Fruit fly (Drosophila melanogaster) ovary, adult (tissue): ENCODE data around the gene CG10086.

Source experiments
- CG17801 ChIP-seq: fragments of 200-800 bp; optimal IDR thresholded peaks from 2 replicates; lab custom pipeline; 2019; ENCODE audit warnings: missing biosample characterization, mild to moderate bottlenecking, missing genetic modification characterization, moderate library complexity; ENCODE audit not compliant: partially characterized antibody

The CG10086 gene

DNA sequence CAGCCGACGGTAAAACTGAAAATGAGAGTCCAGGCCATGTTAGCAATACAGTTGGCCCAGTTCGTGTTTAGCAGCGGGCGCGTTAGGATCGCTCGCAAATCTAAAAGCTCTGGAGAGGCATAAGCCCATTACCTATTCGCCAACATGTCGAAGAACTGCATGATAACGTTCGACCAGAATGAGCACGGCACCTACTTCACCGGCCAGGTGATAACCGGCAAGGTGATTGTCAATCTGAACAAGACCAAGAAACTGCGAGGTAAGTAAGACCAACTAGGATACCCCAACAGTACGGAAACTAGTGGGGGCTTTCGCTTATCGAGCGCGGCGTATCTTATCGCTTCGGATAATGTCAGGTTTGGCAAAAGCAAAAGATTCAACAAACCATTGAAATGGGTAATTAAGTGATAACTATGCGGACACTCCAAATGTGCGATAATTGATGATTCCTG is at the start of gene CG10086:
CG10086 (plus strand) TSS at position 51 of the 452 bp plus-strand sequence.
- TF ChIP-seq CG17801 (GFP tag; lab: Kevin White, UChicago), result no peak

DNA sequence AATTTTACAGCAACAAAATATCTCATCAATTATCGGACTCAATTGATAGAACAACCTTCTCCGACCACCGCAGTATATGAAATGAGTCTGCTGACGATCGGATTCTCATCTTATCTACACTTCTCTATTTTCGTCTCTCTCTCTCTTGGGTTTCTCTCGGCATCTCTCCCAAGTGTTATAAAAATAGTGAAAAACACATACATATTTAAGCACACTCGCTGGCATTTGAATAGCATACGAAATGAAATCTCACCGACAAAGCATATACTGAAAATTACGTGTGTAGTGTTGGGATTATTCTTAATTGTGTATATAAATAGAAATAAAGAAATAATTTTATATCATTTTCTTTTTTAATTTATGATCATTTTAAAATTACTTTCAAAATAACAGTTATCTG is 40.4 kb upstream of the CG10086 start, which contains the start of gene pyd3:
pyd3 (minus strand) TSS at position 87 of the 400 bp plus-strand sequence.
- no peak for TF ChIP-seq CG17801 (GFP tag; lab: Kevin White, UChicago)

DNA sequence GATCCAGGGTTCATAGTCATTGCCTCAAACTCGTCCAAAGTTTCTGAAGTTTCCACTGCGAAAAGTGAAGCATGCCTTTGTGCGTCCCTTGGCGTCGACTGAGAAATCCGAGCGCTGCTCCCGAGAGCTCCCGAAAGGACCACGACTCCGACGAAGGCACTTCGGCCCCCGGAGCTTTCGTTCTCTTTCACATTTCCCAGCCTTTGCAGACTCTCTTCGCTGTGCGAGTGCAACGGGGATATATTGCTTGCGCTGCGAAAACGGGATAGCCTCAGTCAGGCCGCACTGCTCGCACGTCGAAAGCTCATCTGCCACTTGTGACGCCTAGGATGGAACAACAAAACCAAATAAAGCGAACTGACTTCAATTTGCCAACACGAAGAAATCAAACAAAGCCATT is 36.9 kb upstream of the CG10086 start:
- no peak for TF ChIP-seq CG17801 (GFP tag; lab: Kevin White, UChicago)

DNA sequence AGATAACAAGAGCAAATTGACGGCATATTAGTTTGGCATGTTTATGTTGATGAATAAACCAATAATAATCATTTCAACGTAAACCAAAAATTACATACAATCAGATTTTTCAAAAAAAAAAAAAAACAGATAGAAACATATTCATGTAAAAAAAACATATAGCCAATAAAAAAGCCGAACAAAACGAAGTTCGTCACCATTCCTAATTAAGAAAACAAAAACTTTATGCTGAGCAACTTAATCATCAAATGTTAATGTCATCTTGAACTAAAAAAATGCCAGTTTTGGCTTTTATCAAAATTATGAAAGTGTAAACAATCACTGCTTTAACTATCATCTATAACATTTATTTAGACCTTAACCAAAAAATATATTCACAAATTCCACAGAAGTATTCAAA is 32.6 kb upstream of the CG10086 start, which contains the start of gene CG10919:
CG10919 (plus strand) TSS at position 301 of the 400 bp plus-strand sequence.
- TF ChIP-seq CG17801 (GFP tag; lab: Kevin White, UChicago), result no peak

DNA sequence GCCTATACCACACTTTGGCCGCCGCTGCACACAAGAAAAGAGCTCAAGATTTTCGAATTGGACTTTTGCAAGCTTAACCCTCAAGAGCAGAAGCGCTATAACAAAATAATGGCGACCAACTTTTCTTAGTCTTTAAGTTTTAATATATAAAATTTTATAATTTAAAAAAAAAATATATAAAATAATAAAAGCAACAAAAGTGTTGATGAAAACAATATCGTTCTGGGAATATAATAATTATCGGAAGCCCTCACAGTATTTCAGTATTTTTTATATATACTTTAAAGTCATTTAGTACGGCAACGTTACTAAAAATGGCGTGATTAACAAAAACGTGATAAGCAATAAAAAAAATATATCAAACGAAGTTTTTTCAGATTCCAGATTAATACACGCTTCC is 30.9 kb upstream of the CG10086 start, which contains the start of gene Sp7:
Sp7 (plus strand) TSS at position 301 of the 400 bp plus-strand sequence.
- TF ChIP-seq CG17801 (GFP tag; lab: Kevin White, UChicago), result no peak

DNA sequence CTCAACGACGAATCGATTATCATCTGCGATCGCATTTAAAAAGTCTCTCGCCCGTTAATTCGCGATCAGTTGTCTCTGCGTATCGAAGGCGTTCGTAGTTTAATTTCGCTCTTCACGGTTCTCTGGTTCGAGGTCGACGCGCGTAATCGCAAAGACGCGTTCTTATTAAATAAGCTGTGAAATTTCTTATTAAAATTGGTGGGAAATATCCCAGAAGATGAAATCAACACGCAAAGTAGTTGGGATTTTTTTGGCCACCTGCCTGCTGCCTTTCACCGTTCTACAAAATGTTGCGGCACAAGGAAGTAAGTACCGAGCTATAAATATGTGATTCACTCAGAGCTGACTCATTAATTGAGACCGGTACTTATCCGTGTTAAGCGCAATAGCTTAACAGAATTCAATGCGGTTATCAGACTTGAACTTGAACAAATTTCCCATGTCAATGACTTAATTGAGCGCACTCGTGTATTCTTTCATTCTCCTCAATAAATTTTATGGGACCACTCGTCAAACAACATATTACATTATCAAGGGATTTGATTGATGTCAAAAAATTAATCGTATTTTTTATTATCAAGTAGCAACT is 29.4 kb upstream of the CG10086 start:
- TF ChIP-seq CG17801 (GFP tag; lab: Kevin White, UChicago), result no peak

DNA sequence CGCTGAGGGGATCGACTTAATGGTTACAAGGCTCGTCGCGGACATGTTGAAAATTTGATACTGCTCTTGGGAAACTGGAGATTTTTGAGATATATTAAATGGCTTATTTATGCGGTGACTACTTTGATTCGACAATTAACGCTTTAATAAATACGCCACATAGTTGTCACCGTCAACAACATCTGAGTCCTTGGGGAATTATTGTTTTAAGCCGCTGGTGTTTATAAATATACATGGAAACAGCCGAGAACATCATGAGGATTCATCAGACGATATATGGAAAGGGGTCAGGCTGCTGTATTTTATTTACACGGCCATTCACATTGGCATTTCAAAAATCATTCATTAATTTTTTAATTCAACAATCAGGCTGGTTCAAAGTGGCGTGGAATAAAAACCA is 18.8 kb upstream of the CG10086 start, which contains the start of gene CG11286:
CG11286 (minus strand) TSS at position 101 of the 400 bp plus-strand sequence.
- no peak for TF ChIP-seq CG17801 (GFP tag; lab: Kevin White, UChicago)

DNA sequence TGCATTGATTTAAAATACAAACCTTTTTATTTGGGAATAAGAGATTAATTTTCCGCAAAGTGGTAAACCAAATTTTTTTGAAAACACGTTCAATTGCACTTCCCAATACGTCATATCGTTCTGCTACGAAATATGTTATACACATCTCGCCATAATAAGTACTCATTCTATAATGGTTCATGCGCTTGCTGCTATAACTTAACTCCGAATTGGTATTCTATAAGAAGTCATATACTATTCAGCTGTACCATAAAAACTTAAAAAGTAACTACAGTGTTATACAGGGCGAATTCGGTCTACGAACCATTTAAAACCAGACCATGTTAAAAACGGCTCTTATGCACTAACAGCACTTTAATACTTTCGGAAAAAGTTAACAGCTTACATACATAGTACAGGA is 10.8 kb upstream of the CG10086 start:
- TF ChIP-seq CG17801 (GFP tag; lab: Kevin White, UChicago), result no peak

DNA sequence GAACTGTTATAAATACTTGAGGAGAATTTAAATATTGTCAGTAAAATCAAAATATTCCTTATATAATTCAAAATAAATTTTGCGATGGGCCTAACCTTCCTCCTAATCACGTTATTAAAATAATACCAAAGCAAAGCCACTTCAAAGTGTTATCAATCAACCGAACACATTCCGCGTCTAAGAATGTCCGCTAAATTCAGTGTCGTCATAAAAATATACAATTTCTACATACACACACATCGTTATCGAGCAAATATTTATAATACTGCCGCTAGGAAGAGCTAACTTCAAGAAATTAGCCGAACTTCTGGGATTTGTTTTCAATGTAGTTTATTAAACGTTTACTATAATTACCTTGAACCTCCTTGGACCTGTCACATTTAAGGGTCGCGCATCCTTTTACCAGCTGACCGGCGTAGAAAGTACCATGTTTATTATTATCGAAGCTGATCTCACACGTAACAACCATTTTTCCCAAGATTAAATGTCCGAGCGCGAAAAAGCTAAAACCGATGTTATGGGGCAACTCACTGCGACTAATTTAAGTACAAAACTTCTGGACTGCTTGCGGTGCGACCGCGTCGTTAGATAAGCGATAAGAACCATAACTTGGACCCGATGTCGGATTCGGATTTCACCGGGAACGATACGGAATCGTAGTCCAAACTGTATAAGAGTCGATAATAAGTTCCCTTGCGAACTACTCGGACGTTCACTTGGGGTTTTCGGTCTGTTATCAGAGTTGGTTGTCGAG is 7.3 kb upstream of the CG10086 start, which contains the start of gene CG18747:
CG18747 (minus strand) TSS at position 514 of the 754 bp plus-strand sequence.
- no peak for TF ChIP-seq CG17801 (GFP tag; lab: Kevin White, UChicago)

DNA sequence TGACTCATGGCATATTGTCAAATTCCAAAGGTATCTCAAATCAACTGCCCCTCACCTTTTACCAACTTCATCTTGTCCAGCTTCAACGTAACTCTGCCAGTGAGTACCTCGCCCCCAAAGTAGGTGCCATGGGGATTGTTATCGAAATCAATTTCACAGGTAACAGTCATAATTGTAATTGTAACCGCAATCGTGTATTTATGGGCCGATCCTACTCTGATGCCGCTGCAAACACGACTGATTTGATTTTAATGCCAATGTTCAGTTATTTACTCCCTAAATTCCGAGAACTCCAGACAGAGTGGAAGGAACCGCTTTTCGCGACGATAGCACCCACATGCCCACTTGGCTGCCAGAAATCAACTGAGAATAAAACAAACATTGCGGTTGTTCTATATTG is 4.6 kb upstream of the CG10086 start, which contains the start of gene CG18745:
CG18745 (minus strand) TSS at position 336 of the 400 bp plus-strand sequence.
- TF ChIP-seq CG17801 (GFP tag; lab: Kevin White, UChicago), result no peak

DNA sequence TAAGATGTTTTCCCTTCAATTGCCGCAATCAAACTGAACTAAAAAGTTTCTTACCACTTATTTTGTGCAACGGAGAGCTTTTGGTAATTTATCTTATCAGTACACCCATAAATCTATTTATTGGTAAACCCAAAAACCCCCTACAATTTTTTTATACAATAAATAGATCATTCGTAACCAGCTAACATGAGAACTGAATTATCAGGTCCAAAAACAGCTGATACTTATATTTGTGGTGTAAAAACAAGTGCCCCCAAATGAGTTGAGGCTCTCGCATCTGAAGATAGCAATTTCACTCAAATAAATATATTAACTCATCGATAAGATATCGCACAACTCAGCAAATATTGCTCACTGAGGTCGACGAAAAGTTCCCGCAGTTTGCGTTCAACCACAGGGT is 2.5 kb upstream of the CG10086 start, which contains the start of gene CG18748:
CG18748 (minus strand) TSS at position 25 of the 400 bp plus-strand sequence.
- TF ChIP-seq CG17801 (GFP tag; lab: Kevin White, UChicago), result no peak

DNA sequence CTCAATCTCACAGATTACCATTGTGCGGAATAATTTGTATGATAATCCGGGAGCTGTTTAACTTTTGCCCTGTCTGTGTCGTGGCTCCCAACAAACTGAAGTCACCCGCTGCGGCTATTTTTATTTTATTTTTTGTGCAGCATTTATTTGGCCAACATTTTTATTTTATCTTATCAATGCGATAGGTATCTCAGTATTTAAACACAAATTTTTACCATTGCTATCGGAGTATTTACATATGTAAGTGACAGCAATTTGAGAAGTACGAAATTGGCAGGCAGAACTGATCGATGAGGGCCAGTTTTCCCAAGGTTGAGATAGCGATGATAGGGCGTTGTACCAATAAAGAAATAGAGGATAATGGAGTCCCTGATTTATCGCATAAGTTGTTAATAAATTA is 346 bp upstream of the CG10086 start, which contains the start of gene CG18746:
CG18746 (minus strand) TSS at position 101 of the 400 bp plus-strand sequence.
- TF ChIP-seq CG17801 (GFP tag; lab: Kevin White, UChicago), result no peak

DNA sequence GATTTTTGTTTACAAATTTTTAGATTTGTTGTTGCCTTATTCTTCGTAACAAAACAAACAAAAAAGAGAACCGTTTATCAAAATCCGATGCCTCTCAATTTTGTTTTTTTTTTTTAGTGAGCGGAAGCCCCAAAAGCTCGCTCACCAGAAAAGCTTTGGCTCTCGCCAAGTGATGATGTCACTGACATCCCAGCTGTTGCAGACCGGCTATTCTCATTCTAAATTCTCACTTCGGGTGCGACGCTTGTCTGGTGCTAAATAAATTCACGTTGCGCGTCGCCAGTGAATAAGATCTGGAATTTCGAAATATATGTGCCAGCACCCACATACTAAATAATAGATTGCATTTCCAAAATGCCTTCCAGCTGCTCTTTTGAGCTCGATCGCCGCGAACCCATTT is 3.4 kb downstream of the CG10086 start, which contains the start of gene CG2641:
CG2641 (plus strand) TSS at position 215 of the 400 bp plus-strand sequence.
- TF ChIP-seq CG17801 (GFP tag; lab: Kevin White, UChicago), result peak; percentile 87

DNA sequence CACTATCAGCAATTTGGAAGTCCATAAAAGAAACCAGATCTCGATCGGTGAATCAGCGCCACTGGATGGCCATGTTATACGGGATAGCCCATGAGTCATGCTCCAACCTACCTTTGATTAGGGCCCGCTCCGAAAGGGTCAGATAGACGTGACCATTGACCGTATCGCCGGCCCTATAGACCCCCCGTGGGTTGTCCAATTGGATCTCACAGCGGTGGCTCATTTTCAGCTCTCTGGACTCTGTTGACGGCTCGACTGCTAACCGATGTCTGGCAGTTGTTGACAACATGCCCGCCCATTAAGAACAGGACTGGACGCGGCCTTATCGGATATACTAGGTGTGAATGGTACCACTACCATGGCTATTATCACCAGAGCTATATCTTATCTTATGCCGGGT is 8.1 kb downstream of the CG10086 start, which contains the start of gene CG18744:
CG18744 (minus strand) TSS at position 247 of the 400 bp plus-strand sequence.
- TF ChIP-seq CG17801 (GFP tag; lab: Kevin White, UChicago), result no peak

DNA sequence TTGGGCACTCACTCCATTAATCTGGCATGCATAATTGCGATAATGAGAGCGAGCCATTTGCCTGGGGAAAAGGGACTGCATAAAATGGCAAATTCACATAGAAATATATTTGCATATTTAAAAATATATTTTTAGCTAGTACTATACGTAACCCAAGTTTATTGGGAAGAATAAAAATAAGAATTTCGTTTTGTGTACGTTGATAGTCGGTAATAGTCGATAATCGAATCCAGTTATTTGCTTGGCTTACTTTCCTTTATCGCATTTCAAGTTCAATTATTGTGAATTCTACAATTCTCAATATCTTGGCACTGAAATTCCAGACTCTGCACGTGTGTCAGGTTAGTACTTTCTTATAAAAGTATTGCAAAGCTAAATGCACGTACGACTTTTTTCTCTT is 12.3 kb downstream of the CG10086 start, which contains the start of gene CG3014:
CG3014 (minus strand) TSS at position 101 of the 400 bp plus-strand sequence.
- no peak for TF ChIP-seq CG17801 (GFP tag; lab: Kevin White, UChicago)
